Worm (Caenorhabditis elegans) whole organism, L1 larva: ENCODE results near the gene T11F8.12.

Experiments used
- C04F5.9 ChIP-seq: sonication (generic microtip); optimal IDR thresholded peaks from 2 replicates; lab custom pipeline; 2016; ENCODE audit warnings: missing genetic modification characterization, missing compliant biosample characterization
- ceh-88 ChIP-seq: fragments of 200-800 bp; sonication (Bioruptor generic); IDR thresholded peaks from 2 replicates; pipeline ENCODE4 v1.3.6; 2022; ENCODE audit warnings: missing genetic modification characterization, missing compliant biosample characterization
- hpl-2 ChIP-seq: fragments of 150-350 bp; optimal IDR thresholded peaks from 2 replicates; lab custom pipeline; 2014; ENCODE audit warnings: missing biosample characterization, missing genetic modification reagents, missing genetic modification characterization
- nhr-19 ChIP-seq: fragments of 200-800 bp; sonication (Bioruptor generic); conservative IDR thresholded peaks from 2 replicates; pipeline ENCODE4 v1.3.6; 2022; ENCODE audit warnings: missing genetic modification characterization, missing compliant biosample characterization
- nhr-76 ChIP-seq: sonication (generic microtip); optimal IDR thresholded peaks from 2 replicates; lab custom pipeline; 2017; ENCODE audit warnings: missing biosample characterization, missing genetic modification characterization
- skn-1 ChIP-seq: fragments of 150-350 bp; optimal IDR thresholded peaks from 2 replicates; lab custom pipeline; 2014; ENCODE audit warnings: missing biosample characterization, missing genetic modification characterization

ce11 chrIV:5482231-5482630 is at the start of gene T11F8.12:
- TF ChIP-seq nhr-76 (no peak), nhr-19 (no peak), hpl-2 (GFP tag; lab: Kevin White, UChicago) (no peak), skn-1 (tag; lab: Kevin White, UChicago) (no peak), ceh-88 (no peak), C04F5.9 (tag; lab: Kevin White, UChicago) (no peak)
